Worm (Caenorhabditis elegans): ENCODE results near the gene gba-1.

Gene gba-1

ce11 chrII:2176688-2177087 is at the start of gene gba-1:
Gene gba-1, plus strand, starts transcription at chrII:2176741.
- TF ChIP-seq ztf-23 (GFP tag; IDR thresholded peaks at IDR 0.05) = no peak
- no peak for TF ChIP-seq klf-2 (GFP tag; conservative IDR thresholded peaks at IDR 0.05)
- no peak for TF ChIP-seq T22C8.4 (GFP tag; IDR thresholded peaks at IDR 0.05)
- no peak for TF ChIP-seq flt-1 (GFP tag; IDR thresholded peaks at IDR 0.05)
- TF ChIP-seq tab-1 (GFP tag; IDR thresholded peaks at IDR 0.05) = no peak
- TF ChIP-seq cog-1 (tag; optimal IDR thresholded peaks at IDR 0.05) = no peak
- no peak for TF ChIP-seq ref-1 (GFP tag; conservative IDR thresholded peaks at IDR 0.05)
- no peak for TF ChIP-seq med-1 (GFP tag; optimal IDR thresholded peaks at IDR 0.05; ENCODE audit: insufficient read depth)
- no peak for TF ChIP-seq ztf-29 (GFP tag; IDR thresholded peaks at IDR 0.05)

- TF ChIP-seq ztf-23 (GFP tag; IDR thresholded peaks at IDR 0.05) (no peak), T22C8.4 (GFP tag; IDR thresholded peaks at IDR 0.05) (no peak), klf-2 (GFP tag; conservative IDR thresholded peaks at IDR 0.05) (no peak), ztf-29 (GFP tag; IDR thresholded peaks at IDR 0.05) (no peak), cog-1 (tag; optimal IDR thresholded peaks at IDR 0.05) (no peak), med-1 (GFP tag; optimal IDR thresholded peaks at IDR 0.05; ENCODE audit: insufficient read depth) (no peak), flt-1 (GFP tag; IDR thresholded peaks at IDR 0.05) (no peak), tab-1 (GFP tag; IDR thresholded peaks at IDR 0.05) (no peak), ref-1 (GFP tag; conservative IDR thresholded peaks at IDR 0.05) (no peak)
Observed at ce11 chrII:2130770-2131169, 45.8 kb upstream of the gba-1 start, which contains the start of gene sdz-28. Gene sdz-28, plus strand, starts transcription at chrII:2131070.

- TF ChIP-seq ztf-23 (GFP tag; IDR thresholded peaks at IDR 0.05) (no peak), T22C8.4 (GFP tag; IDR thresholded peaks at IDR 0.05) (no peak), ztf-29 (GFP tag; IDR thresholded peaks at IDR 0.05) (no peak), flt-1 (GFP tag; IDR thresholded peaks at IDR 0.05) (no peak), cog-1 (tag; optimal IDR thresholded peaks at IDR 0.05) (no peak), tab-1 (GFP tag; IDR thresholded peaks at IDR 0.05) (no peak), med-1 (GFP tag; optimal IDR thresholded peaks at IDR 0.05; ENCODE audit: insufficient read depth) (no peak), ref-1 (GFP tag; conservative IDR thresholded peaks at IDR 0.05) (no peak)
Observed at ce11 chrII:2135604-2136003, 40.9 kb upstream of the gba-1 start, which contains the start of gene hpo-7. Gene hpo-7, minus strand, starts transcription at chrII:2135704.

- no peak for TF ChIP-seq flt-1 (GFP tag; IDR thresholded peaks at IDR 0.05)
- TF ChIP-seq T22C8.4 (GFP tag; IDR thresholded peaks at IDR 0.05) = peak; percentile 32; the same call in 1 of the 2 replicates
Observed at ce11 chrII:2137235-2137634, 39.3 kb upstream of the gba-1 start, which contains the start of gene C40A11.4. Gene C40A11.4, plus strand, starts transcription at chrII:2137422.

- no peak for TF ChIP-seq tab-1 (GFP tag; IDR thresholded peaks at IDR 0.05)
- no peak for TF ChIP-seq med-1 (GFP tag; optimal IDR thresholded peaks at IDR 0.05; ENCODE audit: insufficient read depth)
- no peak for TF ChIP-seq flt-1 (GFP tag; IDR thresholded peaks at IDR 0.05)
- TF ChIP-seq ref-1 (GFP tag; conservative IDR thresholded peaks at IDR 0.05) = no peak
- TF ChIP-seq ztf-23 (GFP tag; IDR thresholded peaks at IDR 0.05) = no peak
- no peak for TF ChIP-seq ztf-29 (GFP tag; IDR thresholded peaks at IDR 0.05)
- no peak for TF ChIP-seq klf-2 (GFP tag; conservative IDR thresholded peaks at IDR 0.05)
- TF ChIP-seq T22C8.4 (GFP tag; IDR thresholded peaks at IDR 0.05) = no peak
- TF ChIP-seq cog-1 (tag; optimal IDR thresholded peaks at IDR 0.05) = no peak
Observed at ce11 chrII:2138901-2139300, 37.6 kb upstream of the gba-1 start.

- TF ChIP-seq flt-1 (GFP tag; IDR thresholded peaks at IDR 0.05) (no peak), klf-2 (GFP tag; conservative IDR thresholded peaks at IDR 0.05) (no peak), med-1 (GFP tag; optimal IDR thresholded peaks at IDR 0.05; ENCODE audit: insufficient read depth) (no peak), cog-1 (tag; optimal IDR thresholded peaks at IDR 0.05) (no peak), ztf-23 (GFP tag; IDR thresholded peaks at IDR 0.05) (no peak), ztf-29 (GFP tag; IDR thresholded peaks at IDR 0.05) (no peak), T22C8.4 (GFP tag; IDR thresholded peaks at IDR 0.05) (no peak), ref-1 (GFP tag; conservative IDR thresholded peaks at IDR 0.05) (no peak), tab-1 (GFP tag; IDR thresholded peaks at IDR 0.05) (no peak)
Observed at ce11 chrII:2140817-2141216, 35.7 kb upstream of the gba-1 start, which contains the start of gene C40A11.3. Gene C40A11.3, plus strand, starts transcription at chrII:2141117.

ce11 chrII:2145566-2145965 is 31.0 kb upstream of the gba-1 start, which contains the start of gene C40A11.6:
Gene C40A11.6, minus strand, starts transcription at chrII:2145666.
- TF ChIP-seq ref-1 (GFP tag; conservative IDR thresholded peaks at IDR 0.05) (no peak), tab-1 (GFP tag; IDR thresholded peaks at IDR 0.05) (no peak), flt-1 (GFP tag; IDR thresholded peaks at IDR 0.05) (no peak), med-1 (GFP tag; optimal IDR thresholded peaks at IDR 0.05; ENCODE audit: insufficient read depth) (no peak), T22C8.4 (GFP tag; IDR thresholded peaks at IDR 0.05) (no peak), ztf-29 (GFP tag; IDR thresholded peaks at IDR 0.05) (no peak), klf-2 (GFP tag; conservative IDR thresholded peaks at IDR 0.05) (no peak), ztf-23 (GFP tag; IDR thresholded peaks at IDR 0.05) (no peak), cog-1 (tag; optimal IDR thresholded peaks at IDR 0.05) (no peak)

- TF ChIP-seq ztf-23 (GFP tag; IDR thresholded peaks at IDR 0.05) (no peak), cog-1 (tag; optimal IDR thresholded peaks at IDR 0.05) (no peak)
Observed at ce11 chrII:2146900-2147375, 29.6 kb upstream of the gba-1 start, which contains the start of gene C40A11.2. Gene C40A11.2, plus strand, starts transcription at chrII:2146950.

ce11 chrII:2150485-2150985 is 26.0 kb upstream of the gba-1 start, which contains the start of the genes C40A11.7 and C40A11.8:
Gene C40A11.7, minus strand, starts transcription at chrII:2150585.
Gene C40A11.8, minus strand, starts transcription at chrII:2150935.
- no peak for TF ChIP-seq tab-1 (GFP tag; IDR thresholded peaks at IDR 0.05)
- TF ChIP-seq flt-1 (GFP tag; IDR thresholded peaks at IDR 0.05) = no peak
- no peak for TF ChIP-seq ztf-23 (GFP tag; IDR thresholded peaks at IDR 0.05)
- no peak for TF ChIP-seq T22C8.4 (GFP tag; IDR thresholded peaks at IDR 0.05)
- TF ChIP-seq klf-2 (GFP tag; conservative IDR thresholded peaks at IDR 0.05) = no peak
- no peak for TF ChIP-seq ztf-29 (GFP tag; IDR thresholded peaks at IDR 0.05)
- TF ChIP-seq med-1 (GFP tag; optimal IDR thresholded peaks at IDR 0.05; ENCODE audit: insufficient read depth) = no peak
- TF ChIP-seq cog-1 (tag; optimal IDR thresholded peaks at IDR 0.05) = no peak
- TF ChIP-seq ref-1 (GFP tag; conservative IDR thresholded peaks at IDR 0.05) = no peak

- no peak for TF ChIP-seq flt-1 (GFP tag; IDR thresholded peaks at IDR 0.05)
- no peak for TF ChIP-seq ztf-23 (GFP tag; IDR thresholded peaks at IDR 0.05)
- TF ChIP-seq ref-1 (GFP tag; conservative IDR thresholded peaks at IDR 0.05) = no peak
- TF ChIP-seq cog-1 (tag; optimal IDR thresholded peaks at IDR 0.05) = no peak
- no peak for TF ChIP-seq klf-2 (GFP tag; conservative IDR thresholded peaks at IDR 0.05)
- no peak for TF ChIP-seq ztf-29 (GFP tag; IDR thresholded peaks at IDR 0.05)
- TF ChIP-seq T22C8.4 (GFP tag; IDR thresholded peaks at IDR 0.05) = no peak
- TF ChIP-seq tab-1 (GFP tag; IDR thresholded peaks at IDR 0.05) = no peak
- no peak for TF ChIP-seq med-1 (GFP tag; optimal IDR thresholded peaks at IDR 0.05; ENCODE audit: insufficient read depth)
Observed at ce11 chrII:2152455-2152854, 24.1 kb upstream of the gba-1 start.
